Worm (Caenorhabditis elegans): ENCODE results near the gene K04C1.5.

Gene K04C1.5

ce11 chrX:14236121-14236824 is 11.6 kb upstream of the K04C1.5 start:
- TF ChIP-seq daf-16 (GFP tag; optimal IDR thresholded peaks at IDR 0.05) (no peak), daf-16 (tag; optimal IDR thresholded peaks at IDR 0.05) (no peak), lin-38 (GFP tag; IDR thresholded peaks at IDR 0.05) (no peak), nhr-111 (GFP tag; optimal IDR thresholded peaks at IDR 0.05) (no peak), saeg-2 (GFP tag; IDR thresholded peaks at IDR 0.05) (no peak), aha-1 (tag) (peak; percentile 70), dpl-1 (GFP tag; optimal IDR thresholded peaks at IDR 0.05) (no peak), daf-12 (tag; optimal IDR thresholded peaks at IDR 0.05) (no peak), dmd-8 (GFP tag; IDR thresholded peaks at IDR 0.05) (no peak), F26F4.8 (GFP tag; conservative IDR thresholded peaks at IDR 0.05) (no peak), sdz-12 (GFP tag; optimal IDR thresholded peaks at IDR 0.05) (no peak), nhr-102 (tag; optimal IDR thresholded peaks at IDR 0.05) (no peak), nhr-41 (GFP tag; IDR thresholded peaks at IDR 0.05) (no peak), madf-9 (GFP tag; conservative IDR thresholded peaks at IDR 0.05) (no peak), daf-19 (GFP tag; conservative IDR thresholded peaks at IDR 0.05) (no peak), set-16 (GFP tag; IDR thresholded peaks at IDR 0.05) (peak; percentile 87), attf-4 (tag; optimal IDR thresholded peaks at IDR 0.05) (no peak), dmd-6 (GFP tag; IDR thresholded peaks at IDR 0.05) (no peak), pha-4 (GFP tag; IDR thresholded peaks at IDR 0.05) (peak; percentile 44; the same call in 1 of the 2 replicates), pha-4 (tag; optimal IDR thresholded peaks at IDR 0.05) (no peak), F37D6.2 (tag; optimal IDR thresholded peaks at IDR 0.05) (no peak), unc-130 (GFP tag; optimal IDR thresholded peaks at IDR 0.05) (no peak), nhr-48 (tag; optimal IDR thresholded peaks at IDR 0.05) (no peak), tag-97 (GFP tag; IDR thresholded peaks at IDR 0.05) (no peak)

ce11 chrX:14238291-14238758 is 9.5 kb upstream of the K04C1.5 start, which contains the start of gene K04C1.2:
Gene K04C1.2 (plus strand): TSS chrX:14238708.
- TF ChIP-seq hlh-30 (tag; optimal IDR thresholded peaks at IDR 0.05; ENCODE audit: insufficient read depth): peak; percentile 65
- no peak for TF ChIP-seq mxl-2 (GFP tag; conservative IDR thresholded peaks at IDR 0.05)
- TF ChIP-seq nhr-10 (tag; optimal IDR thresholded peaks at IDR 0.05): no peak
- TF ChIP-seq dmd-6 (GFP tag; IDR thresholded peaks at IDR 0.05): peak; percentile 27; the same call in 1 of the 2 replicates
- no peak for TF ChIP-seq fkh-10 (GFP tag; optimal IDR thresholded peaks at IDR 0.05)
- TF ChIP-seq mxl-3 (GFP tag; optimal IDR thresholded peaks at IDR 0.05): no peak
- no peak for TF ChIP-seq ceh-32 (tag; optimal IDR thresholded peaks at IDR 0.05; ENCODE audit: poor library complexity)
- TF ChIP-seq hlh-11 (tag; optimal IDR thresholded peaks at IDR 0.05): peak; percentile 72
- no peak for TF ChIP-seq madf-5 (GFP tag; IDR thresholded peaks at IDR 0.05)
- no peak for TF ChIP-seq lim-7 (GFP tag; IDR thresholded peaks at IDR 0.05)
- peak; percentile 42 for TF ChIP-seq nhr-28 (tag; optimal IDR thresholded peaks at IDR 0.05)
- TF ChIP-seq gei-8 (GFP tag; optimal IDR thresholded peaks at IDR 0.05): no peak
- TF ChIP-seq lin-13 (GFP tag; optimal IDR thresholded peaks at IDR 0.05): peak; percentile 40
- TF ChIP-seq duxl-1 (tag; optimal IDR thresholded peaks at IDR 0.05; ENCODE audit: poor library complexity): no peak
- peak; percentile 53 for TF ChIP-seq rbr-2 (tag; optimal IDR thresholded peaks at IDR 0.05)
- TF ChIP-seq ztf-7 (tag; optimal IDR thresholded peaks at IDR 0.05): no peak
- TF ChIP-seq daf-16 (GFP tag; optimal IDR thresholded peaks at IDR 0.05): no peak
- TF ChIP-seq daf-16 (tag; optimal IDR thresholded peaks at IDR 0.05): peak; percentile 43
- TF ChIP-seq unc-62 (GFP tag; optimal IDR thresholded peaks at IDR 0.05 in 1 of 2): no peak
- no peak for TF ChIP-seq unc-62 (tag; optimal IDR thresholded peaks at IDR 0.05)
- no peak for TF ChIP-seq ceh-20 (GFP tag; IDR thresholded peaks at IDR 0.05)
- TF ChIP-seq nhr-111 (GFP tag; optimal IDR thresholded peaks at IDR 0.05): no peak
- TF ChIP-seq hmg-1.1 (GFP tag; IDR thresholded peaks at IDR 0.05): peak; percentile 37; the same call in 1 of the 2 replicates
- TF ChIP-seq madf-9 (GFP tag; conservative IDR thresholded peaks at IDR 0.05): no peak
- TF ChIP-seq daf-12 (tag; optimal IDR thresholded peaks at IDR 0.05): no peak
- peak; percentile 96 for TF ChIP-seq aha-1 (tag)
- no peak for TF ChIP-seq fos-1 (tag; optimal IDR thresholded peaks at IDR 0.05)
- TF ChIP-seq Y48G9A.11 (GFP tag; IDR thresholded peaks at IDR 0.05): no peak
- TF ChIP-seq dpl-1 (GFP tag; optimal IDR thresholded peaks at IDR 0.05): peak; percentile 11
- peak; percentile 85 for TF ChIP-seq dve-1 (tag; optimal IDR thresholded peaks at IDR 0.05; ENCODE audit: insufficient read depth)
- peak; percentile 70 for TF ChIP-seq mep-1 (tag; optimal IDR thresholded peaks at IDR 0.05)
- no peak for TF ChIP-seq ZK546.5 (tag; optimal IDR thresholded peaks at IDR 0.05)
- no peak for TF ChIP-seq jun-1 (tag; optimal IDR thresholded peaks at IDR 0.05)

Data from whole organism, L4 larva.